Worm (Caenorhabditis elegans) whole organism, L4/young adult: Measurements from ENCODE around the gene parn-2.

Source experiments
- W03F9.2 ChIP-seq: fragments of 150-350 bp; optimal IDR thresholded peaks from 2 replicates; lab custom pipeline; 2014; ENCODE audit warnings: missing biosample characterization, missing genetic modification characterization
- dao-5 ChIP-seq: sonication (generic microtip); optimal IDR thresholded peaks from 2 replicates; lab custom pipeline; 2016; ENCODE audit warnings: missing genotype, missing genetic modification characterization, moderate library complexity, missing compliant biosample characterization
- him-1 ChIP-seq: sonication (generic microtip); optimal IDR thresholded peaks from 2 replicates; lab custom pipeline; 2016; ENCODE audit warnings: missing genotype, missing genetic modification reagents, missing genetic modification characterization, missing compliant biosample characterization

ce11 chrII:12264847-12265246, 8.4 kb upstream of the parn-2 start:
- no peak for TF ChIP-seq dao-5 (tag; lab: Kevin White, UChicago)
- TF ChIP-seq him-1 (tag; lab: Kevin White, UChicago): no peak
- TF ChIP-seq W03F9.2: no peak
